Fruit fly (Drosophila melanogaster) Kc167 (cell line): ENCODE results near the gene Pde11.

Source experiments
- Myc ChIP-seq: fragments of >200 bp; optimal IDR thresholded peaks from 2 replicates; lab custom pipeline; 2017; ENCODE audit warnings: missing external identifiers
- Sin3A ChIP-seq: fragments of >200 bp; optimal IDR thresholded peaks from 2 replicates; lab custom pipeline; 2018; ENCODE audit warnings: missing external identifiers
- h ChIP-seq: fragments of >200 bp; optimal IDR thresholded peaks from 3 replicates; lab custom pipeline; 2018; ENCODE audit warnings: missing external identifiers
- insv ChIP-seq: fragments of >200 bp; optimal IDR thresholded peaks from 3 replicates; lab custom pipeline; 2018; ENCODE audit warnings: missing external identifiers
- psq ChIP-seq: fragments of >200 bp; optimal IDR thresholded peaks from 2 replicates; lab custom pipeline; 2017; ENCODE audit warnings: missing external identifiers
- ttk ChIP-seq: sonication (Bioruptor generic); optimal IDR thresholded peaks from 2 replicates; lab custom pipeline; 2017; ENCODE audit warnings: missing external identifiers

DNA sequence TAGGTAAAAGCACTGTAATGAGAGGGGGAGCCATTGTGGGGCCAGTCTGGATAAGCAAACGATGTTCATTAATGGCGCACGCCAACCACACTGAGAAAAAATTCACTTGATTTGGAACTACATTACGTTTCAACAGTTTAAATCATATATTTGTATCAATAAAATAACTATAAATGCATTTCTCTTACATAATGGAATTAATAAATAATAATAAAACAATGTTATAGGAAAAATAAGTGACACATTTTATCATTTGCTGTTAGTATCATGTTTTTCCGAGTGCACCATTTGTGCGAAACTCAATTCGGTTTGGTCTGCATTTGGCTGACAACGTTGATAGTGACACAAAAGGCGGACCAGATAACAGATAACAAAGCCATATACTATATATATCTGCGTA lies 41.4 kb downstream of the Pde11 start:
- no peak for TF ChIP-seq Sin3A (lab: Kevin White, UChicago)
- no peak for TF ChIP-seq Myc (lab: Kevin White, UChicago)
- TF ChIP-seq insv (lab: Kevin White, UChicago) = no peak
- no peak for TF ChIP-seq psq (lab: Kevin White, UChicago)
- TF ChIP-seq h (lab: Kevin White, UChicago) = no peak
- TF ChIP-seq ttk = no peak
